Worm (Caenorhabditis elegans) whole organism, late embryonic: ENCODE measurements around the gene Y105C5A.8.

Source experiments
- ets-4 ChIP-seq: sonication (generic microtip); optimal IDR thresholded peaks from 2 replicates; lab custom pipeline; 2016; ENCODE audit warnings: missing genetic modification characterization, missing compliant biosample characterization
- pros-1 ChIP-seq: fragments of 150-350 bp; optimal IDR thresholded peaks from 2 replicates; lab custom pipeline; 2014; ENCODE audit warnings: missing biosample characterization, missing genetic modification reagents, missing genetic modification characterization
- zip-5 ChIP-seq: sonication (generic microtip); optimal IDR thresholded peaks from 2 replicates; lab custom pipeline; 2016; ENCODE audit warnings: missing genetic modification characterization, missing compliant biosample characterization

DNA sequence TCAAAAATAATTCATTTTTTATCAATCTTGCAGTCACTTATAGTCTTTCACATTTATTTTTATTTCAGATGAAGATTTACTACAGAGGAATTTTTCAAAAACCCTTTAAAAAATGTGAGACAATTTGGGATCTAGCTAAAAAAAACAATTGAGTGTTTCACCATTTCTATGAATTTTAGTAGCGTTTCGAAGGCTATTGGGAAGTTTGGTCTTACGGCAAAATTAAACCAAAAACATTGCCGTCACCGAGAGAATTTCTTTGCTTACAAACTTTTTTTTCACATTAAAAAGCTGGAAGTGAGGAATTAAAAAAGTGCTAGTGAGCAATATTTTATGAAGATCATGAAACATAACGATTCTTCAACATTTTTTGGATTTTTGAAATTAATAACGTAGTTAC, 41.6 kb upstream of the Y105C5A.8 start:
- TF ChIP-seq pros-1 (no peak), ets-4 (tag; lab: Kevin White, UChicago) (no peak), zip-5 (tag; lab: Kevin White, UChicago) (no peak)
